Fruit fly (Drosophila melanogaster) whole organism, prepupa: ENCODE results near the gene YL-1.

Experiments
- Blimp-1 ChIP-seq: fragments of 200-800 bp; sonication (Bioruptor generic); optimal IDR thresholded peaks from 3 replicates; lab custom pipeline; 2017; ENCODE audit warnings: missing biosample characterization, missing genetic modification characterization, mild to moderate bottlenecking, moderate library complexity, missing genetic modification reagents
- CG10631 ChIP-seq: fragments of 200-800 bp; sonication (Bioruptor generic); optimal IDR thresholded peaks from 2 replicates; lab custom pipeline; 2016; ENCODE audit warnings: missing biosample characterization, missing genetic modification characterization
- CG11294 ChIP-seq: fragments of 200-800 bp; sonication (Bioruptor generic); IDR thresholded peaks from 2 replicates; pipeline ENCODE4 v1.3.6; 2022; ENCODE audit warnings: missing biosample characterization, missing genetic modification characterization
- CG11762 ChIP-seq: fragments of 200-800 bp; sonication (Bioruptor generic); optimal IDR thresholded peaks from 3 replicates; lab custom pipeline; 2016; ENCODE audit warnings: missing biosample characterization, missing genetic modification characterization; ENCODE audit not compliant: insufficient read depth
- CG11902 ChIP-seq: fragments of 200-800 bp; sonication (Bioruptor generic); optimal IDR thresholded peaks from 3 replicates; lab custom pipeline; 2016; ENCODE audit warnings: missing biosample characterization, missing genetic modification characterization
- CG15336 ChIP-seq: fragments of 200-800 bp; sonication (Bioruptor generic); IDR thresholded peaks from 2 replicates; pipeline ENCODE4 v1.3.6; 2022; ENCODE audit warnings: missing biosample characterization, missing genetic modification characterization
- CG1621 ChIP-seq: fragments of 200-800 bp; sonication (Bioruptor generic); optimal IDR thresholded peaks from 3 replicates; lab custom pipeline; 2018; ENCODE audit warnings: missing biosample characterization, mild to moderate bottlenecking, missing genetic modification characterization
- CG3032 ChIP-seq: fragments of 200-800 bp; optimal IDR thresholded peaks from 2 replicates; lab custom pipeline; 2019; ENCODE audit warnings: missing biosample characterization, mild to moderate bottlenecking, missing genetic modification characterization, moderate library complexity
- CG31627 ChIP-seq: fragments of 200-800 bp; sonication (Bioruptor generic); optimal IDR thresholded peaks from 3 replicates; lab custom pipeline; 2016; ENCODE audit warnings: missing biosample characterization, missing genetic modification characterization
- CG34406 ChIP-seq: fragments of 200-800 bp; sonication (Bioruptor generic); optimal IDR thresholded peaks from 3 replicates; lab custom pipeline; 2016; ENCODE audit warnings: missing biosample characterization, missing genetic modification characterization
- CG3919 ChIP-seq: fragments of 200-800 bp; sonication (Bioruptor generic); optimal IDR thresholded peaks from 3 replicates; lab custom pipeline; 2016; ENCODE audit warnings: missing biosample characterization, missing genetic modification characterization
- CG4318 ChIP-seq: fragments of 200-800 bp; sonication (Bioruptor generic); optimal IDR thresholded peaks from 3 replicates; lab custom pipeline; 2017; ENCODE audit warnings: missing biosample characterization, mild to moderate bottlenecking, missing genetic modification characterization
- CG6276 ChIP-seq: fragments of 200-800 bp; sonication (Bioruptor generic); optimal IDR thresholded peaks from 2 replicates; lab custom pipeline; 2017; ENCODE audit warnings: missing biosample characterization, mild to moderate bottlenecking, missing genetic modification characterization
- CG6792 ChIP-seq: fragments of 200-800 bp; sonication (Bioruptor generic); optimal IDR thresholded peaks from 3 replicates; lab custom pipeline; 2016; ENCODE audit warnings: missing biosample characterization, missing genetic modification characterization
- CG6808 ChIP-seq: fragments of 200-800 bp; sonication (Bioruptor generic); optimal IDR thresholded peaks from 3 replicates; lab custom pipeline; 2017; ENCODE audit warnings: missing biosample characterization, missing genetic modification characterization, mild to moderate bottlenecking, moderate library complexity, missing genetic modification reagents
- CG6854 ChIP-seq: fragments of 200-800 bp; sonication (Bioruptor generic); optimal IDR thresholded peaks from 2 replicates; lab custom pipeline; 2017; ENCODE audit warnings: missing biosample characterization, mild to moderate bottlenecking, missing genetic modification characterization
- CG7368 ChIP-seq: fragments of 200-800 bp; sonication (Bioruptor generic); optimal IDR thresholded peaks from 3 replicates; lab custom pipeline; 2016; ENCODE audit warnings: missing biosample characterization, missing genetic modification characterization
- CG8319 ChIP-seq: fragments of 200-800 bp; sonication (Bioruptor generic); optimal IDR thresholded peaks from 3 replicates; lab custom pipeline; 2016; ENCODE audit warnings: missing biosample characterization, missing genetic modification characterization
- CG8632 ChIP-seq: fragments of 200-800 bp; sonication (Bioruptor generic); optimal IDR thresholded peaks from 3 replicates; lab custom pipeline; 2016; ENCODE audit warnings: missing biosample characterization, missing genetic modification characterization
- CG9139 ChIP-seq: fragments of 200-800 bp; sonication (Bioruptor generic); optimal IDR thresholded peaks from 3 replicates; lab custom pipeline; 2017; ENCODE audit warnings: missing biosample characterization, mild to moderate bottlenecking, missing genetic modification characterization
- Eip78C ChIP-seq: fragments of 200-800 bp; sonication (Bioruptor generic); peaks from one replicate; lab custom pipeline; 2016; ENCODE audit warnings: missing biosample characterization, missing genetic modification characterization
- Eip93F ChIP-seq: fragments of 200-800 bp; sonication (Bioruptor generic); optimal IDR thresholded peaks from 2 replicates; lab custom pipeline; 2016; ENCODE audit warnings: missing biosample characterization, mild to moderate bottlenecking, missing genetic modification characterization
- Ets96B ChIP-seq: fragments of 200-800 bp; optimal IDR thresholded peaks from 2 replicates; lab custom pipeline; 2019; ENCODE audit warnings: missing biosample characterization, mild to moderate bottlenecking, missing genetic modification characterization, moderate library complexity
- Gug ChIP-seq: fragments of 200-800 bp; sonication (Bioruptor generic); IDR thresholded peaks from 2 replicates; pipeline ENCODE4 v1.3.6; 2022; ENCODE audit warnings: missing biosample characterization, missing genetic modification characterization
- Hr38 ChIP-seq: sonication (Bioruptor generic); optimal IDR thresholded peaks from 2 replicates; lab custom pipeline; 2016; ENCODE audit warnings: missing biosample characterization, missing genetic modification characterization
- Lpt ChIP-seq: fragments of 200-800 bp; sonication (Bioruptor generic); optimal IDR thresholded peaks from 3 replicates; lab custom pipeline; 2016; ENCODE audit warnings: missing biosample characterization, missing genetic modification characterization
- Met ChIP-seq: fragments of 200-800 bp; sonication (Bioruptor generic); optimal IDR thresholded peaks from 3 replicates; lab custom pipeline; 2016; ENCODE audit warnings: missing biosample characterization, missing genetic modification characterization
- OdsH ChIP-seq: fragments of 200-800 bp; sonication (Bioruptor generic); optimal IDR thresholded peaks from 3 replicates; lab custom pipeline; 2016; ENCODE audit warnings: missing biosample characterization, missing genetic modification characterization
- Smox ChIP-seq: fragments of 200-800 bp; sonication (Bioruptor generic); optimal IDR thresholded peaks from 3 replicates; lab custom pipeline; 2016; ENCODE audit warnings: missing biosample characterization, missing genetic modification characterization
- Sox102F ChIP-seq: fragments of 200-800 bp; sonication (Bioruptor generic); optimal IDR thresholded peaks from 2 replicates; lab custom pipeline; 2016; ENCODE audit warnings: missing biosample characterization, mild to moderate bottlenecking, missing genetic modification characterization
- Sox14 ChIP-seq: fragments of 200-800 bp; sonication (Bioruptor generic); optimal IDR thresholded peaks from 3 replicates; lab custom pipeline; 2016; ENCODE audit warnings: missing biosample characterization, missing genetic modification characterization
- Sox15 ChIP-seq: fragments of 200-800 bp; sonication (Bioruptor generic); optimal IDR thresholded peaks from 3 replicates; lab custom pipeline; 2016; ENCODE audit warnings: missing biosample characterization, missing genetic modification characterization
- achi ChIP-seq: fragments of 200-800 bp; sonication (Bioruptor generic); optimal IDR thresholded peaks from 3 replicates; lab custom pipeline; 2016; ENCODE audit warnings: missing biosample characterization, missing genetic modification characterization
- acj6 ChIP-seq: fragments of 200-800 bp; sonication (Bioruptor generic); optimal IDR thresholded peaks from 3 replicates; lab custom pipeline; 2016; ENCODE audit warnings: missing biosample characterization, missing genetic modification characterization
- cyc ChIP-seq: fragments of 200-800 bp; sonication (Bioruptor generic); optimal IDR thresholded peaks from 3 replicates; lab custom pipeline; 2016; ENCODE audit warnings: missing biosample characterization, missing genetic modification characterization
- dac ChIP-seq: fragments of 200-800 bp; sonication (Bioruptor generic); optimal IDR thresholded peaks from 2 replicates; lab custom pipeline; 2017; ENCODE audit warnings: missing biosample characterization, mild to moderate bottlenecking, missing genetic modification characterization
- eg ChIP-seq: fragments of 200-800 bp; sonication (Bioruptor generic); IDR thresholded peaks from 3 replicates; pipeline ENCODE4 v1.3.6; 2022; ENCODE audit warnings: missing biosample characterization, missing genetic modification characterization
- esn ChIP-seq: fragments of 200-800 bp; sonication (Bioruptor generic); optimal IDR thresholded peaks from 2 replicates; lab custom pipeline; 2016; ENCODE audit warnings: missing biosample characterization, mild to moderate bottlenecking, missing genetic modification characterization, moderate library complexity
- fd59A ChIP-seq: fragments of 200-800 bp; sonication (Bioruptor generic); optimal IDR thresholded peaks from 2 replicates; lab custom pipeline; 2017; ENCODE audit warnings: missing biosample characterization, mild to moderate bottlenecking, missing genetic modification characterization, missing genetic modification reagents
- fd85E ChIP-seq: fragments of 200-800 bp; sonication (Bioruptor generic); optimal IDR thresholded peaks from 3 replicates; lab custom pipeline; 2016; ENCODE audit warnings: missing biosample characterization, missing genetic modification characterization
- fkh ChIP-seq: fragments of 200-800 bp; sonication (Bioruptor generic); optimal IDR thresholded peaks from 3 replicates; lab custom pipeline; 2017; ENCODE audit warnings: missing biosample characterization, mild to moderate bottlenecking, missing genetic modification characterization, moderate library complexity
- lz ChIP-seq: fragments of 200-800 bp; sonication (Bioruptor generic); optimal IDR thresholded peaks from 3 replicates; lab custom pipeline; 2016; ENCODE audit warnings: missing biosample characterization, missing genetic modification characterization
- net ChIP-seq: fragments of 200-800 bp; sonication (Bioruptor generic); optimal IDR thresholded peaks from 3 replicates; lab custom pipeline; 2016; ENCODE audit warnings: missing biosample characterization, missing genetic modification characterization
- pdm3 ChIP-seq: fragments of 200-800 bp; sonication (Bioruptor generic); optimal IDR thresholded peaks from 3 replicates; lab custom pipeline; 2016; ENCODE audit warnings: missing biosample characterization, missing genetic modification characterization
- spab ChIP-seq: fragments of 200-800 bp; sonication (Bioruptor generic); optimal IDR thresholded peaks from 2 replicates; lab custom pipeline; 2017; ENCODE audit warnings: missing biosample characterization, mild to moderate bottlenecking, missing genetic modification characterization, missing genetic modification reagents
- svp ChIP-seq: fragments of 200-800 bp; sonication (Bioruptor generic); peaks from one replicate; lab custom pipeline; 2016; ENCODE audit warnings: missing biosample characterization, missing genetic modification characterization
- topi ChIP-seq: fragments of 200-800 bp; sonication (Bioruptor generic); optimal IDR thresholded peaks from 3 replicates; lab custom pipeline; 2016; ENCODE audit warnings: missing biosample characterization, missing genetic modification characterization
- vri ChIP-seq: fragments of 200-800 bp; sonication (Bioruptor generic); optimal IDR thresholded peaks from 3 replicates; lab custom pipeline; 2016; ENCODE audit warnings: missing biosample characterization, mild to moderate bottlenecking, missing genetic modification characterization

YL-1 gene

dm6 chr2L:11003925-11004673 lies 33.9 kb downstream of the YL-1 start, which contains the start of gene RpL9:
Gene RpL9, minus strand, starts transcription at chr2L:11004189.
- TF ChIP-seq pdm3 (GFP tag; lab: Kevin White, UChicago): no peak
- TF ChIP-seq CG6854 (GFP tag; lab: Kevin White, UChicago): peak; percentile 95
- no peak for TF ChIP-seq CG1621 (tag; lab: Kevin White, UChicago)
- peak; percentile 59 for TF ChIP-seq acj6 (GFP tag; lab: Kevin White, UChicago)
- no peak for TF ChIP-seq fkh (GFP tag; lab: Kevin White, UChicago)
- no peak for TF ChIP-seq CG9139
- no peak for TF ChIP-seq eg (GFP tag; lab: Robert Waterston, UW)
- TF ChIP-seq Sox14 (GFP tag; lab: Kevin White, UChicago): no peak
- TF ChIP-seq Met (GFP tag; lab: Kevin White, UChicago): peak; percentile 77
- no peak for TF ChIP-seq CG6276
- peak; percentile 44 for TF ChIP-seq CG8319 (GFP tag; lab: Kevin White, UChicago)
- TF ChIP-seq Eip78C (GFP tag; lab: Kevin White, UChicago): peak; percentile 92
- TF ChIP-seq Ets96B (tag; lab: Kevin White, UChicago): no peak
- no peak for TF ChIP-seq CG11294 (GFP tag; lab: Robert Waterston, UW)
- TF ChIP-seq svp (GFP tag; lab: Kevin White, UChicago): no peak
- no peak for TF ChIP-seq CG4318 (GFP tag; lab: Kevin White, UChicago)
- TF ChIP-seq Smox (GFP tag; lab: Kevin White, UChicago): no peak
- no peak for TF ChIP-seq dac (GFP tag; lab: Kevin White, UChicago)
- peak; percentile 75 for TF ChIP-seq Sox102F (GFP tag; lab: Kevin White, UChicago)
- TF ChIP-seq CG6792 (GFP tag; lab: Kevin White, UChicago): peak; percentile 54
- TF ChIP-seq net (GFP tag; lab: Kevin White, UChicago): no peak
- no peak for TF ChIP-seq achi (GFP tag; lab: Kevin White, UChicago)
- TF ChIP-seq Blimp-1 (GFP tag; lab: Kevin White, UChicago): peak; percentile 34
- peak; percentile 17 for TF ChIP-seq fd85E (GFP tag; lab: Kevin White, UChicago)
- TF ChIP-seq Sox15 (GFP tag; lab: Kevin White, UChicago): no peak
- TF ChIP-seq CG3919 (GFP tag; lab: Kevin White, UChicago): no peak
- TF ChIP-seq topi (GFP tag; lab: Kevin White, UChicago): peak; percentile 71
- no peak for TF ChIP-seq spab (GFP tag; lab: Kevin White, UChicago)
- peak; percentile 63 for TF ChIP-seq CG7368 (GFP tag; lab: Kevin White, UChicago)
- TF ChIP-seq cyc (GFP tag; lab: Kevin White, UChicago): peak; percentile 44
- no peak for TF ChIP-seq Gug (GFP tag; lab: Robert Waterston, UW)
- peak; percentile 39 for TF ChIP-seq fd59A (GFP tag; lab: Kevin White, UChicago)
- TF ChIP-seq CG15336: no peak
- peak; percentile 35 for TF ChIP-seq CG3032 (tag; lab: Kevin White, UChicago)
- TF ChIP-seq CG11902 (GFP tag; lab: Kevin White, UChicago): no peak
- peak; percentile 34 for TF ChIP-seq CG31627 (GFP tag; lab: Kevin White, UChicago)
- TF ChIP-seq CG6808 (GFP tag; lab: Kevin White, UChicago): no peak
- TF ChIP-seq Hr38 (GFP tag; lab: Kevin White, UChicago): no peak
- no peak for TF ChIP-seq vri
- no peak for TF ChIP-seq Lpt (GFP tag; lab: Kevin White, UChicago)
- TF ChIP-seq CG34406: no peak
- TF ChIP-seq Eip93F: no peak
- TF ChIP-seq esn (GFP tag; lab: Kevin White, UChicago): peak; percentile 72
- TF ChIP-seq CG11762: peak; percentile 29
- TF ChIP-seq CG10631: no peak
- peak; percentile 60 for TF ChIP-seq OdsH (GFP tag; lab: Kevin White, UChicago)
- peak; percentile 71 for TF ChIP-seq CG8632 (GFP tag; lab: Kevin White, UChicago)
- TF ChIP-seq lz (GFP tag; lab: Kevin White, UChicago): peak; percentile 71
